Worm (Caenorhabditis elegans) whole organism, early embryonic: ENCODE measurements around the gene R07E5.17.

Experiments
- F13C5.2 ChIP-seq: sonication (generic microtip); optimal IDR thresholded peaks from 2 replicates; lab custom pipeline; 2017; ENCODE audit warnings: mild to moderate bottlenecking, missing genetic modification characterization, inconsistent platforms, missing compliant biosample characterization
- aly-1 ChIP-seq: sonication (generic microtip); optimal IDR thresholded peaks from 2 replicates; lab custom pipeline; 2016; ENCODE audit warnings: missing genetic modification characterization, missing compliant biosample characterization
- ama-1 ChIP-seq: fragments of 150-350 bp; optimal IDR thresholded peaks from 2 replicates; lab custom pipeline; 2014
- ceh-13 ChIP-seq: fragments of 200-800 bp; sonication (Bioruptor generic); optimal IDR thresholded peaks from 2 replicates; lab custom pipeline; 2018; ENCODE audit warnings: mild to moderate bottlenecking, missing genetic modification characterization, missing compliant biosample characterization
- ceh-36 ChIP-seq: sonication (generic microtip); optimal IDR thresholded peaks from 2 replicates; lab custom pipeline; 2016; ENCODE audit warnings: missing genetic modification characterization, inconsistent platforms, missing compliant biosample characterization
- ets-7 ChIP-seq: sonication (generic microtip); optimal IDR thresholded peaks from 2 replicates; lab custom pipeline; 2016; ENCODE audit warnings: missing genotype, missing genetic modification characterization, missing compliant biosample characterization
- hmbx-1 ChIP-seq: sonication (generic microtip); optimal IDR thresholded peaks from 2 replicates; lab custom pipeline; 2016; ENCODE audit warnings: mild to moderate bottlenecking, missing genetic modification characterization, missing compliant biosample characterization
- hmg-4 ChIP-seq: fragments of 200-800 bp; sonication (Bioruptor generic); optimal IDR thresholded peaks from 2 replicates; lab custom pipeline; 2018; ENCODE audit warnings: mild to moderate bottlenecking, missing genetic modification characterization, missing compliant biosample characterization
- hnd-1 ChIP-seq: sonication (generic microtip); optimal IDR thresholded peaks from 2 replicates; lab custom pipeline; 2016; ENCODE audit warnings: missing genetic modification characterization, missing compliant biosample characterization
- pes-1 ChIP-seq: fragments of 200-800 bp; sonication (Bioruptor generic); IDR thresholded peaks from 2 replicates; pipeline ENCODE4 v1.3.6; 2022; ENCODE audit warnings: missing genetic modification reagents, missing genetic modification characterization, missing compliant biosample characterization
- scrt-1 ChIP-seq: fragments of 200-800 bp; sonication (Bioruptor generic); IDR thresholded peaks from 2 replicates; pipeline ENCODE4 v1.3.6; 2022; ENCODE audit warnings: missing genetic modification characterization, missing compliant biosample characterization
- sea-1 ChIP-seq: fragments of 200-800 bp; sonication (Bioruptor generic); conservative IDR thresholded peaks from 2 replicates; pipeline ENCODE4 v1.3.6; 2022; ENCODE audit warnings: missing genetic modification characterization, missing compliant biosample characterization
- tbx-11 ChIP-seq: fragments of 200-800 bp; sonication (Bioruptor generic); IDR thresholded peaks from 2 replicates; pipeline ENCODE4 v1.3.6; 2022; ENCODE audit warnings: missing genetic modification characterization, missing compliant biosample characterization
- tra-4 ChIP-seq: sonication (generic microtip); optimal IDR thresholded peaks from 2 replicates; lab custom pipeline; 2017; ENCODE audit warnings: missing genetic modification characterization, missing compliant biosample characterization

- TF ChIP-seq ceh-36 (tag; lab: Kevin White, UChicago) (no peak), aly-1 (tag; lab: Kevin White, UChicago) (no peak), ets-7 (tag; lab: Kevin White, UChicago) (no peak), ama-1 (no peak), tbx-11 (no peak), hmg-4 (no peak), pes-1 (GFP tag; lab: Robert Waterston, UW) (no peak), F13C5.2 (no peak), hnd-1 (tag; lab: Kevin White, UChicago) (no peak), sea-1 (no peak), scrt-1 (GFP tag; lab: Robert Waterston, UW) (no peak), hmbx-1 (no peak), tra-4 (tag; lab: Kevin White, UChicago) (no peak), ceh-13 (GFP tag; lab: Kevin White, UChicago) (no peak)
These were observed 49.1 kb upstream of the R07E5.17 start for ce11 chrIII:4453301-4453700.
